Fruit fly (Drosophila melanogaster) whole organism, prepupa: Measurements from ENCODE around the gene lbl.
A peak's percentile ranks its signal among the peaks of the same experiment; 100 is the strongest.

ENCODE experiments used
- CG11902 ChIP-seq: fragments of 200-800 bp; sonication (Bioruptor generic); optimal IDR thresholded peaks from 3 replicates; lab custom pipeline; 2016; ENCODE audit warnings: missing biosample characterization, missing genetic modification characterization
- CG6163 ChIP-seq: fragments of 200-800 bp; sonication (Bioruptor generic); IDR thresholded peaks from 3 replicates; pipeline ENCODE4 v1.3.6; 2022; ENCODE audit warnings: missing biosample characterization, missing genetic modification characterization
- CG7368 ChIP-seq: fragments of 200-800 bp; sonication (Bioruptor generic); optimal IDR thresholded peaks from 3 replicates; lab custom pipeline; 2016; ENCODE audit warnings: missing biosample characterization, missing genetic modification characterization
- Gug ChIP-seq: fragments of 200-800 bp; sonication (Bioruptor generic); IDR thresholded peaks from 2 replicates; pipeline ENCODE4 v1.3.6; 2022; ENCODE audit warnings: missing biosample characterization, missing genetic modification characterization
- OdsH ChIP-seq: fragments of 200-800 bp; sonication (Bioruptor generic); optimal IDR thresholded peaks from 3 replicates; lab custom pipeline; 2016; ENCODE audit warnings: missing biosample characterization, missing genetic modification characterization
- Smox ChIP-seq: fragments of 200-800 bp; sonication (Bioruptor generic); optimal IDR thresholded peaks from 3 replicates; lab custom pipeline; 2016; ENCODE audit warnings: missing biosample characterization, missing genetic modification characterization
- Sox102F ChIP-seq: fragments of 200-800 bp; sonication (Bioruptor generic); optimal IDR thresholded peaks from 2 replicates; lab custom pipeline; 2016; ENCODE audit warnings: missing biosample characterization, mild to moderate bottlenecking, missing genetic modification characterization
- achi ChIP-seq: fragments of 200-800 bp; sonication (Bioruptor generic); optimal IDR thresholded peaks from 3 replicates; lab custom pipeline; 2016; ENCODE audit warnings: missing biosample characterization, missing genetic modification characterization
- dac ChIP-seq: fragments of 200-800 bp; sonication (Bioruptor generic); optimal IDR thresholded peaks from 2 replicates; lab custom pipeline; 2017; ENCODE audit warnings: missing biosample characterization, mild to moderate bottlenecking, missing genetic modification characterization
- esn ChIP-seq: fragments of 200-800 bp; sonication (Bioruptor generic); optimal IDR thresholded peaks from 2 replicates; lab custom pipeline; 2016; ENCODE audit warnings: missing biosample characterization, mild to moderate bottlenecking, missing genetic modification characterization, moderate library complexity
- spab ChIP-seq: fragments of 200-800 bp; sonication (Bioruptor generic); optimal IDR thresholded peaks from 2 replicates; lab custom pipeline; 2017; ENCODE audit warnings: missing biosample characterization, mild to moderate bottlenecking, missing genetic modification characterization, missing genetic modification reagents

DNA sequence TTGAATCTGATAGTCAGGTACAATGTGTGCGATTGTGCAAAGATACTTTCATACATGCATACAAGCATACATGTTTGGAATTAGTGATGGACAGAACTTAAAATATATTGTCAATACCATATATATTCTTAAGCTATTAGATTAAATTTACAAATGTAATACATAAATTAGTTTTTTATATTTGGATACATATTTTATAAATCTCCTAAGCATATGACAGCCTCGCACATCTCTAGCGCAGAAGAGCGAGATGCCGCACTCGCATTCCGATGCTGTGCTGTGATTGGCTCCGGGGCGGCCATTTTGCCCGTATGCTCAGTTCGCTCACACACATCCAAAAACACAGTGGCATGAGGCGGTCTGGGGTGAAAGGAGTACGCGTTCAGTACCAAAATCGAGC is 55.3 kb downstream of the lbl start, which contains the start of gene tin:
- TF ChIP-seq CG6163 (GFP tag; lab: Robert Waterston, UW), result peak; percentile 98
- TF ChIP-seq spab (GFP tag; lab: Kevin White, UChicago), result peak; percentile 91
- TF ChIP-seq OdsH (GFP tag; lab: Kevin White, UChicago), result peak; percentile 92
- peak; percentile 80 for TF ChIP-seq dac (GFP tag; lab: Kevin White, UChicago)
- TF ChIP-seq Sox102F (GFP tag; lab: Kevin White, UChicago), result peak; percentile 92
- peak; percentile 91 for TF ChIP-seq Smox
- peak; percentile 96 for TF ChIP-seq esn (GFP tag; lab: Kevin White, UChicago)
- TF ChIP-seq achi, result peak; percentile 92
- TF ChIP-seq Gug (GFP tag; lab: Robert Waterston, UW), result peak; percentile 92
- TF ChIP-seq CG11902, result peak; percentile 76
- peak; percentile 88 for TF ChIP-seq CG7368 (GFP tag; lab: Kevin White, UChicago)
